Fruit fly (Drosophila melanogaster): ENCODE results near the gene dlt.

dlt gene

dm6 chr3L:1794943-1795696 is at the start of gene dlt, which contains the start of the genes alpha-Spec and Cdc37:
Gene dlt, minus strand, starts transcription at chr3L:1795328.
Gene alpha-Spec, minus strand, starts transcription at chr3L:1795328.
Gene Cdc37, plus strand, starts transcription at chr3L:1795392.
- TF ChIP-seq EcR (GFP tag; optimal IDR thresholded peaks at IDR 0.05) = peak; percentile 57
- peak; percentile 18 for TF ChIP-seq CG15710 (tag; optimal IDR thresholded peaks at IDR 0.05)
- peak; percentile 17 for TF ChIP-seq CG9948 (tag; optimal IDR thresholded peaks at IDR 0.05)
- no peak for TF ChIP-seq Ets98B (GFP tag; IDR thresholded peaks at IDR 0.05)
- TF ChIP-seq CG14655 (GFP tag; optimal IDR thresholded peaks at IDR 0.05) = no peak
- 0 out of 3 replicates have a peak, but pooled peaks have one; percentile 4 for TF ChIP-seq fd96Ca (GFP tag; IDR thresholded peaks at IDR 0.05)
- TF ChIP-seq gl (tag; optimal IDR thresholded peaks at IDR 0.05) = peak; percentile 33
- TF ChIP-seq CG17806 (tag; optimal IDR thresholded peaks at IDR 0.05) = peak; percentile 31
- no peak for TF ChIP-seq CG32121 (GFP tag; IDR thresholded peaks at IDR 0.05)
- no peak for TF ChIP-seq rn (GFP tag; IDR thresholded peaks at IDR 0.05)
- peak; percentile 48 for TF ChIP-seq CG8159 (tag; optimal IDR thresholded peaks at IDR 0.05)
- no peak for TF ChIP-seq D1 (tag; optimal IDR thresholded peaks at IDR 0.05)
- no peak for TF ChIP-seq CG13204 (GFP tag; optimal IDR thresholded peaks at IDR 0.05)
- no peak for TF ChIP-seq CG34367 (tag; optimal IDR thresholded peaks at IDR 0.05)
- TF ChIP-seq CG4496 (GFP tag; IDR thresholded peaks at IDR 0.05) = no peak; the same call in 2 of the 3 replicates
- no peak for TF ChIP-seq Pif1B (GFP tag; optimal IDR thresholded peaks at IDR 0.05)
- TF ChIP-seq CG12605 (GFP tag; IDR thresholded peaks at IDR 0.05) = peak; percentile 60
- TF ChIP-seq Pif1A (GFP tag; optimal IDR thresholded peaks at IDR 0.05) = no peak
- TF ChIP-seq CG8301 (tag; optimal IDR thresholded peaks at IDR 0.05) = no peak
- TF ChIP-seq CG10348 (GFP tag; IDR thresholded peaks at IDR 0.05) = no peak
- TF ChIP-seq Snoo (tag; optimal IDR thresholded peaks at IDR 0.05) = peak; percentile 28

- TF ChIP-seq CG17806 (tag; optimal IDR thresholded peaks at IDR 0.05) (no peak), CG9948 (tag; optimal IDR thresholded peaks at IDR 0.05) (no peak), CG12605 (GFP tag; IDR thresholded peaks at IDR 0.05) (peak; percentile 32; the same call in 1 of the 2 replicates), CG4496 (GFP tag; IDR thresholded peaks at IDR 0.05) (peak; percentile 86), Snoo (tag; optimal IDR thresholded peaks at IDR 0.05) (no peak), CG10348 (GFP tag; IDR thresholded peaks at IDR 0.05) (0 out of 2 replicates have a peak, but pooled peaks have one; percentile 36), gl (tag; optimal IDR thresholded peaks at IDR 0.05) (no peak), Pif1B (GFP tag; optimal IDR thresholded peaks at IDR 0.05) (no peak), EcR (GFP tag; optimal IDR thresholded peaks at IDR 0.05) (no peak), D1 (tag; optimal IDR thresholded peaks at IDR 0.05) (no peak), rn (GFP tag; IDR thresholded peaks at IDR 0.05) (peak; percentile 59; the same call in 1 of the 2 replicates), CG8159 (tag; optimal IDR thresholded peaks at IDR 0.05) (no peak), CG15710 (tag; optimal IDR thresholded peaks at IDR 0.05) (no peak), CG14655 (GFP tag; optimal IDR thresholded peaks at IDR 0.05) (peak; percentile 47), CG34367 (tag; optimal IDR thresholded peaks at IDR 0.05) (no peak), fd96Ca (GFP tag; IDR thresholded peaks at IDR 0.05) (peak; percentile 86), CG32121 (GFP tag; IDR thresholded peaks at IDR 0.05) (peak; percentile 89), CG8301 (tag; optimal IDR thresholded peaks at IDR 0.05) (peak; percentile 57), Pif1A (GFP tag; optimal IDR thresholded peaks at IDR 0.05) (no peak), CG13204 (GFP tag; optimal IDR thresholded peaks at IDR 0.05) (no peak), Ets98B (GFP tag; IDR thresholded peaks at IDR 0.05) (peak; percentile 88)
Measured at dm6 chr3L:1844600-1844999, 49.5 kb upstream of the dlt start.

- peak; percentile 12 for TF ChIP-seq gl (tag; optimal IDR thresholded peaks at IDR 0.05)
- no peak for TF ChIP-seq CG4496 (GFP tag; IDR thresholded peaks at IDR 0.05)
Measured at dm6 chr3L:1841984-1842383, 46.9 kb upstream of the dlt start, which contains the start of gene Cpr62Bc. Gene Cpr62Bc, minus strand, starts transcription at chr3L:1842084.

dm6 chr3L:1835064-1835463 is 39.9 kb upstream of the dlt start, which contains the start of gene Cpr62Bb:
Gene Cpr62Bb, minus strand, starts transcription at chr3L:1835164.
- TF ChIP-seq CG9948 (tag; optimal IDR thresholded peaks at IDR 0.05) (no peak), D1 (tag; optimal IDR thresholded peaks at IDR 0.05) (no peak), CG4496 (GFP tag; IDR thresholded peaks at IDR 0.05) (no peak), CG12605 (GFP tag; IDR thresholded peaks at IDR 0.05) (no peak), Pif1A (GFP tag; optimal IDR thresholded peaks at IDR 0.05) (no peak), gl (tag; optimal IDR thresholded peaks at IDR 0.05) (no peak), CG8159 (tag; optimal IDR thresholded peaks at IDR 0.05) (no peak), rn (GFP tag; IDR thresholded peaks at IDR 0.05) (no peak), CG13204 (GFP tag; optimal IDR thresholded peaks at IDR 0.05) (no peak), Ets98B (GFP tag; IDR thresholded peaks at IDR 0.05) (no peak), CG14655 (GFP tag; optimal IDR thresholded peaks at IDR 0.05) (no peak), Snoo (tag; optimal IDR thresholded peaks at IDR 0.05) (no peak), CG10348 (GFP tag; IDR thresholded peaks at IDR 0.05) (no peak)

- TF ChIP-seq EcR (GFP tag; optimal IDR thresholded peaks at IDR 0.05) (peak; percentile 26), CG8301 (tag; optimal IDR thresholded peaks at IDR 0.05) (no peak)
Measured at dm6 chr3L:1831753-1832268, 36.7 kb upstream of the dlt start, which contains the start of gene Cpr62Ba. Gene Cpr62Ba, minus strand, starts transcription at chr3L:1831783.

dm6 chr3L:1829539-1829938 is 34.4 kb upstream of the dlt start:
- TF ChIP-seq CG10348 (GFP tag; IDR thresholded peaks at IDR 0.05) = no peak
- no peak for TF ChIP-seq EcR (GFP tag; optimal IDR thresholded peaks at IDR 0.05)
- peak; percentile 89 for TF ChIP-seq CG4496 (GFP tag; IDR thresholded peaks at IDR 0.05)
- TF ChIP-seq CG32121 (GFP tag; IDR thresholded peaks at IDR 0.05) = peak; percentile 81
- peak; percentile 16 for TF ChIP-seq CG13204 (GFP tag; optimal IDR thresholded peaks at IDR 0.05)
- peak; percentile 78 for TF ChIP-seq Ets98B (GFP tag; IDR thresholded peaks at IDR 0.05)
- TF ChIP-seq Pif1B (GFP tag; optimal IDR thresholded peaks at IDR 0.05) = peak; percentile 66
- peak; percentile 66 for TF ChIP-seq CG8301 (tag; optimal IDR thresholded peaks at IDR 0.05)
- TF ChIP-seq CG17806 (tag; optimal IDR thresholded peaks at IDR 0.05) = peak; percentile 48
- TF ChIP-seq Snoo (tag; optimal IDR thresholded peaks at IDR 0.05) = peak; percentile 56
- TF ChIP-seq D1 (tag; optimal IDR thresholded peaks at IDR 0.05) = no peak
- TF ChIP-seq Pif1A (GFP tag; optimal IDR thresholded peaks at IDR 0.05) = peak; percentile 75
- TF ChIP-seq CG14655 (GFP tag; optimal IDR thresholded peaks at IDR 0.05) = peak; percentile 77
- peak; percentile 60 for TF ChIP-seq CG34367 (tag; optimal IDR thresholded peaks at IDR 0.05)
- TF ChIP-seq fd96Ca (GFP tag; IDR thresholded peaks at IDR 0.05) = peak; percentile 82
- peak; percentile 17 for TF ChIP-seq CG8159 (tag; optimal IDR thresholded peaks at IDR 0.05)
- TF ChIP-seq CG9948 (tag; optimal IDR thresholded peaks at IDR 0.05) = peak; percentile 56
- TF ChIP-seq gl (tag; optimal IDR thresholded peaks at IDR 0.05) = no peak
- no peak for TF ChIP-seq rn (GFP tag; IDR thresholded peaks at IDR 0.05)
- peak; percentile 74 for TF ChIP-seq CG12605 (GFP tag; IDR thresholded peaks at IDR 0.05)
- TF ChIP-seq CG15710 (tag; optimal IDR thresholded peaks at IDR 0.05) = peak; percentile 40

Data from whole organism, pupa.